Fruit fly (Drosophila melanogaster) whole organism, embryonic: Measurements from ENCODE around the gene CG34290.

Experiments
- Atf6 ChIP-seq: fragments of 200-800 bp; sonication (Bioruptor generic); IDR thresholded peaks from 2 replicates; pipeline ENCODE4 v1.3.6; 2022; ENCODE audit warnings: missing biosample characterization, missing genetic modification characterization
- Bgb ChIP-seq: fragments of 200-800 bp; sonication (Bioruptor generic); IDR thresholded peaks from 2 replicates; pipeline ENCODE4 v1.3.6; 2022; ENCODE audit warnings: missing biosample characterization, missing genetic modification characterization; ENCODE audit not compliant: partially characterized antibody
- CG10543 ChIP-seq: fragments of 200-800 bp; sonication (Bioruptor generic); optimal IDR thresholded peaks from 3 replicates; lab custom pipeline; 2017; ENCODE audit warnings: missing biosample characterization, mild to moderate bottlenecking, missing genetic modification characterization, moderate library complexity
- CG11723 ChIP-seq: fragments of 200-800 bp; sonication (Bioruptor generic); optimal IDR thresholded peaks from 2 replicates; lab custom pipeline; 2017; ENCODE audit warnings: missing biosample characterization, mild to moderate bottlenecking, missing genetic modification characterization
- CG12299 ChIP-seq: fragments of 200-800 bp; sonication (Bioruptor generic); optimal IDR thresholded peaks from 2 replicates; lab custom pipeline; 2018; ENCODE audit warnings: missing biosample characterization, mild to moderate bottlenecking, missing genetic modification characterization
- CG12659 ChIP-seq: fragments of 200-800 bp; sonication (Bioruptor generic); optimal IDR thresholded peaks from 3 replicates; lab custom pipeline; 2017; ENCODE audit warnings: mild to moderate bottlenecking, missing biosample characterization, missing genetic modification reagents, missing genetic modification characterization
- CG17328 ChIP-seq: fragments of 200-800 bp; sonication (Bioruptor generic); IDR thresholded peaks from 2 replicates; pipeline ENCODE4 v1.3.6; 2022; ENCODE audit warnings: missing biosample characterization, missing genetic modification characterization
- CG17802 ChIP-seq: fragments of 200-800 bp; sonication (Bioruptor generic); optimal IDR thresholded peaks from 2 replicates; lab custom pipeline; 2018; ENCODE audit warnings: missing biosample characterization, mild to moderate bottlenecking, missing genetic modification characterization, moderate library complexity
- CG17912 ChIP-seq: fragments of 200-800 bp; sonication (Bioruptor generic); optimal IDR thresholded peaks from 2 replicates; lab custom pipeline; 2018; ENCODE audit warnings: missing biosample characterization, mild to moderate bottlenecking, missing genetic modification characterization
- CG2199 ChIP-seq: fragments of 200-800 bp; sonication (Bioruptor generic); IDR thresholded peaks from 3 replicates; pipeline ENCODE4 v1.3.6; 2022; ENCODE audit warnings: missing biosample characterization, missing genetic modification characterization
- CG31388 ChIP-seq: fragments of 200-800 bp; sonication (Bioruptor generic); optimal IDR thresholded peaks from 2 replicates; lab custom pipeline; 2016; ENCODE audit warnings: missing biosample characterization, missing genetic modification characterization
- CG34422 ChIP-seq: fragments of 200-800 bp; sonication (Bioruptor generic); IDR thresholded peaks from 3 replicates; pipeline ENCODE4 v1.3.6; 2022; ENCODE audit warnings: missing biosample characterization, missing genetic modification characterization
- CG3847 ChIP-seq: fragments of 200-800 bp; sonication (Bioruptor generic); IDR thresholded peaks from 2 replicates; pipeline ENCODE4 v1.3.6; 2022; ENCODE audit warnings: missing biosample characterization, missing genetic modification characterization
- CG3995 ChIP-seq: fragments of 200-800 bp; sonication (Bioruptor generic); optimal IDR thresholded peaks from 3 replicates; lab custom pipeline; 2016; ENCODE audit warnings: missing biosample characterization, missing genetic modification characterization
- CG7271 ChIP-seq: fragments of 200-800 bp; sonication (Bioruptor generic); optimal IDR thresholded peaks from 2 replicates; lab custom pipeline; 2018; ENCODE audit warnings: missing biosample characterization, mild to moderate bottlenecking, missing genetic modification characterization, moderate library complexity
- CG8281 ChIP-seq: fragments of 200-800 bp; sonication (Bioruptor generic); optimal IDR thresholded peaks from 2 replicates; lab custom pipeline; 2018; ENCODE audit warnings: missing biosample characterization, mild to moderate bottlenecking, missing genetic modification characterization, moderate library complexity
- CG8944 ChIP-seq: fragments of 200-800 bp; sonication (Bioruptor generic); optimal IDR thresholded peaks from 3 replicates; lab custom pipeline; 2016; ENCODE audit warnings: missing biosample characterization, missing genetic modification characterization
- D19A ChIP-seq: fragments of 200-800 bp; optimal IDR thresholded peaks from 3 replicates; lab custom pipeline; 2019; ENCODE audit warnings: missing biosample characterization, mild to moderate bottlenecking, missing genetic modification characterization, moderate library complexity
- Dref ChIP-seq: fragments of 200-800 bp; sonication (Bioruptor generic); IDR thresholded peaks from 2 replicates; pipeline ENCODE4 v1.3.6; 2022; ENCODE audit warnings: missing biosample characterization, missing genetic modification characterization
- Drgx ChIP-seq: fragments of 200-800 bp; sonication (Bioruptor generic); IDR thresholded peaks from 2 replicates; pipeline ENCODE4 v1.3.6; 2022; ENCODE audit warnings: missing biosample characterization, missing genetic modification characterization
- E2f2 ChIP-seq: fragments of 200-800 bp; sonication (Bioruptor generic); IDR thresholded peaks from 2 replicates; pipeline ENCODE4 v1.3.6; 2022; ENCODE audit warnings: missing biosample characterization, missing genetic modification characterization
- Fer3 ChIP-seq: fragments of 200-800 bp; sonication (Bioruptor generic); optimal IDR thresholded peaks from 2 replicates; lab custom pipeline; 2018; ENCODE audit warnings: missing biosample characterization, mild to moderate bottlenecking, missing genetic modification characterization, moderate library complexity
- HHEX ChIP-seq: fragments of 200-800 bp; sonication (Bioruptor generic); optimal IDR thresholded peaks from 3 replicates; lab custom pipeline; 2017; ENCODE audit warnings: missing biosample characterization, mild to moderate bottlenecking, missing genetic modification characterization, missing genetic modification reagents
- HLHmδ ChIP-seq: fragments of 200-800 bp; sonication (Bioruptor generic); optimal IDR thresholded peaks from 2 replicates; lab custom pipeline; 2018; ENCODE audit warnings: missing biosample characterization, mild to moderate bottlenecking, missing genetic modification characterization, moderate library complexity
- Hmr ChIP-seq: fragments of 200-800 bp; sonication (Bioruptor generic); optimal IDR thresholded peaks from 3 replicates; lab custom pipeline; 2017; ENCODE audit warnings: mild to moderate bottlenecking, missing biosample characterization, missing genetic modification reagents, missing genetic modification characterization
- Jarid2 ChIP-seq: fragments of 200-800 bp; sonication (Bioruptor generic); optimal IDR thresholded peaks from 3 replicates; lab custom pipeline; 2017; ENCODE audit warnings: mild to moderate bottlenecking, missing biosample characterization, missing genetic modification reagents, missing genetic modification characterization
- MESR4 ChIP-seq: fragments of 200-800 bp; sonication (Bioruptor generic); optimal IDR thresholded peaks from 2 replicates; lab custom pipeline; 2018; ENCODE audit warnings: missing biosample characterization, mild to moderate bottlenecking, missing genetic modification characterization, moderate library complexity
- Max ChIP-seq: fragments of 200-800 bp; sonication (Bioruptor generic); optimal IDR thresholded peaks from 2 replicates; lab custom pipeline; 2016; ENCODE audit warnings: missing biosample characterization, mild to moderate bottlenecking, missing genetic modification characterization
- PHDP ChIP-seq: fragments of 200-800 bp; sonication (Bioruptor generic); optimal IDR thresholded peaks from 3 replicates; lab custom pipeline; 2018; ENCODE audit warnings: missing biosample characterization, mild to moderate bottlenecking, missing genetic modification characterization, moderate library complexity
- Sox100B ChIP-seq: fragments of 200-800 bp; sonication (Bioruptor generic); optimal IDR thresholded peaks from 3 replicates; lab custom pipeline; 2018; ENCODE audit warnings: missing biosample characterization, mild to moderate bottlenecking, missing genetic modification characterization
- Taf1 ChIP-seq: fragments of 200-800 bp; sonication (Bioruptor generic); IDR thresholded peaks from 2 replicates; pipeline ENCODE4 v1.3.6; 2022; ENCODE audit warnings: missing biosample characterization, missing genetic modification characterization
- bcd ChIP-seq: fragments of 200-800 bp; sonication (Bioruptor generic); optimal IDR thresholded peaks from 2 replicates; lab custom pipeline; 2017; ENCODE audit warnings: missing biosample characterization, mild to moderate bottlenecking, missing genetic modification characterization
- crp ChIP-seq, 2 experiments: fragments of 200-800 bp; sonication (Bioruptor generic); optimal IDR thresholded peaks; 2 replicates in 1 of 2; 3 replicates in 1 of 2; lab custom pipeline; 2017; ENCODE audit warnings: missing biosample characterization in 2 of 2, missing genetic modification characterization in 2 of 2, mild to moderate bottlenecking in 1 of 2, moderate library complexity in 1 of 2
- eve ChIP-seq, 2 experiments: fragments of >200 bp; optimal IDR thresholded peaks; 2 replicates each; lab custom pipeline; 2017; ENCODE audit warnings: missing biosample characterization in 2 of 2, missing genetic modification characterization in 2 of 2
- fd3F ChIP-seq: fragments of 200-800 bp; sonication (Bioruptor generic); optimal IDR thresholded peaks from 2 replicates; lab custom pipeline; 2018; ENCODE audit warnings: missing biosample characterization, mild to moderate bottlenecking, missing genetic modification characterization, moderate library complexity
- gcm ChIP-seq: fragments of 200-800 bp; sonication (Bioruptor generic); optimal IDR thresholded peaks from 2 replicates; lab custom pipeline; 2019; ENCODE audit warnings: missing biosample characterization, mild to moderate bottlenecking, missing genetic modification characterization, moderate library complexity
- grn ChIP-seq: fragments of 200-800 bp; sonication (Bioruptor generic); optimal IDR thresholded peaks from 3 replicates; lab custom pipeline; 2017; ENCODE audit warnings: missing biosample characterization, missing genetic modification characterization
- mirr ChIP-seq: fragments of 200-800 bp; sonication (Bioruptor generic); optimal IDR thresholded peaks from 3 replicates; lab custom pipeline; 2018; ENCODE audit warnings: missing biosample characterization, mild to moderate bottlenecking, missing genetic modification characterization
- nmo ChIP-seq: fragments of 200-800 bp; sonication (Bioruptor generic); optimal IDR thresholded peaks from 2 replicates; lab custom pipeline; 2018; ENCODE audit warnings: missing biosample characterization, mild to moderate bottlenecking, missing genetic modification characterization, moderate library complexity
- onecut ChIP-seq: fragments of 200-800 bp; sonication (Bioruptor generic); IDR thresholded peaks from 2 replicates; pipeline ENCODE4 v1.3.6; 2022; ENCODE audit warnings: missing biosample characterization, missing genetic modification characterization
- org-1 ChIP-seq: fragments of 200-800 bp; sonication (Bioruptor generic); optimal IDR thresholded peaks from 2 replicates; lab custom pipeline; 2017; ENCODE audit warnings: missing biosample characterization, missing genetic modification characterization
- repo ChIP-seq: fragments of 200-800 bp; sonication (Bioruptor generic); optimal IDR thresholded peaks from 2 replicates; lab custom pipeline; 2016; ENCODE audit warnings: missing biosample characterization, missing genetic modification characterization
- rib ChIP-seq: fragments of 200-800 bp; sonication (Bioruptor generic); IDR thresholded peaks from 2 replicates; pipeline ENCODE4 v1.3.6; 2022; ENCODE audit warnings: missing biosample characterization, missing genetic modification characterization
- sd ChIP-seq: fragments of 200-800 bp; sonication (Bioruptor generic); optimal IDR thresholded peaks from 3 replicates; lab custom pipeline; 2018; ENCODE audit warnings: missing biosample characterization, mild to moderate bottlenecking, missing genetic modification characterization, moderate library complexity
- sens ChIP-seq: fragments of 200-800 bp; sonication (Bioruptor generic); peaks from one replicate; lab custom pipeline; 2016; ENCODE audit warnings: missing biosample characterization, missing genetic modification characterization
- shn ChIP-seq: fragments of 200-800 bp; sonication (Bioruptor generic); optimal IDR thresholded peaks from 3 replicates; lab custom pipeline; 2016; ENCODE audit warnings: missing biosample characterization, missing genetic modification characterization
- tin ChIP-seq: fragments of 200-800 bp; sonication (Bioruptor generic); optimal IDR thresholded peaks from 3 replicates; lab custom pipeline; 2016; ENCODE audit warnings: missing biosample characterization, missing genetic modification characterization
- tna ChIP-seq: fragments of 200-800 bp; sonication (Bioruptor generic); IDR thresholded peaks from 2 replicates; pipeline ENCODE4 v1.3.6; 2022; ENCODE audit warnings: missing biosample characterization, missing genetic modification characterization; ENCODE audit not compliant: partially characterized antibody
- wek ChIP-seq: fragments of 200-800 bp; sonication (Bioruptor generic); optimal IDR thresholded peaks from 3 replicates; lab custom pipeline; 2018; ENCODE audit warnings: missing biosample characterization, mild to moderate bottlenecking, missing genetic modification characterization, moderate library complexity
- zen2 ChIP-seq: fragments of 200-800 bp; sonication (Bioruptor generic); IDR thresholded peaks from 3 replicates; pipeline ENCODE4 v1.3.6; 2022; ENCODE audit warnings: missing biosample characterization, missing genetic modification characterization; ENCODE audit not compliant: partially characterized antibody

The CG34290 gene

DNA sequence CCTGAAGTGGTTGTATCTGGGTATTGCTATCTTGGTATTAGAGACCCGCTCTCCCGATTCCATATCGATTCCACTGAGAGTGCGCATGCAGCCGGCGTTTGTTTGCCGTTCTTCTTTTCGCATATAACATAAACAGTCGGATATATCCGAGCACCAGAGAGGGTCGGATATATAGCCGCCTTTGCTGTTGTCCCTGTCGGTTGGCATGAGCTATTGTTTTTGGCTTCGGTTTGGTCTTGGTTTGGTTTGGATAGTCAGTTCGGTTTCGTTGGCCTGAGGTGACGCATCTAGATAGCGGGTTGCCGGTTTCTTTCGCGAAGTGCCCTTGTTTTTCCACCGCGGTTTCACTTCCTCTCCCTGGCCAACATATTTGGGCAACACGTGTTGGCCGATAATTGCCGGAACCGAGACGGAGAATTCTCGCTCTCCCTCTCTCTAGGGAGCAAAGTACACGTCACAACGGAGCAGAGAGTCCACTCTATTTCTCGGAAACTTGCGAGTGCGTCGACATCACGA is 16.8 kb downstream of the CG34290 start, which contains the start of gene Orct2 (continued):
- TF ChIP-seq HHEX (GFP tag; lab: Kevin White, UChicago) (peak; percentile 25), sd (tag; lab: Kevin White, UChicago) (peak; percentile 66), CG34422 (GFP tag; lab: Robert Waterston, UW) (peak; percentile 77; the same call in 1 of the 3 replicates), CG8281 (tag; lab: Kevin White, UChicago) (no peak), sens (GFP tag; lab: Kevin White, UChicago) (no peak), Dref (no peak), onecut (peak; percentile 77), shn (GFP tag; lab: Kevin White, UChicago) (peak; percentile 2), Drgx (GFP tag; lab: Robert Waterston, UW) (peak; percentile 35; the same call in 1 of the 2 replicates), D19A (tag; lab: Kevin White, UChicago) (peak; percentile 14), CG3847 (GFP tag; lab: Robert Waterston, UW) (no peak), Bgb (peak; percentile 50; the same call in 1 of the 2 replicates), org-1 (GFP tag; lab: Kevin White, UChicago) (peak; percentile 34), mirr (GFP tag; lab: Kevin White, UChicago) (peak; percentile 82), repo (GFP tag; lab: Kevin White, UChicago) (peak; percentile 6), MESR4 (GFP tag; lab: Kevin White, UChicago) (no peak), zen2 (GFP tag; lab: Robert Waterston, UW) (peak; percentile 31; the same call in 1 of the 3 replicates), Fer3 (tag; lab: Kevin White, UChicago) (peak; percentile 7), grn (GFP tag; lab: Kevin White, UChicago) (peak; percentile 36), nmo (GFP tag; lab: Kevin White, UChicago) (no peak), wek (GFP tag; lab: Kevin White, UChicago) (no peak), CG12659 (GFP tag; lab: Kevin White, UChicago) (peak; percentile 1), CG10543 (peak; percentile 88), fd3F (no peak), eve (GFP tag; optimal IDR thresholded peaks at IDR 0.05; lab: Kevin White, UChicago) (no peak), CG17912 (no peak), Taf1 (no peak), bcd (GFP tag; lab: Kevin White, UChicago) (no peak), CG12299 (tag; lab: Kevin White, UChicago) (no peak), tin (GFP tag; lab: Kevin White, UChicago) (no peak), PHDP (tag; lab: Kevin White, UChicago) (no peak), CG31388 (no peak), CG8944 (GFP tag; lab: Kevin White, UChicago) (no peak), gcm (GFP tag; lab: Kevin White, UChicago) (no peak), E2f2 (peak; percentile 11; the same call in 1 of the 2 replicates), crp (GFP tag; optimal IDR thresholded peaks at IDR 0.05; lab: Kevin White, UChicago) (no peak), Hmr (GFP tag; lab: Kevin White, UChicago) (peak; percentile 53), Jarid2 (GFP tag; lab: Kevin White, UChicago) (peak; percentile 84), CG17328 (no peak), CG11723 (GFP tag; lab: Kevin White, UChicago) (no peak), CG17802 (tag; lab: Kevin White, UChicago) (no peak), tna (no peak), Atf6 (GFP tag; lab: Robert Waterston, UW) (0 out of 2 replicates have a peak, but pooled peaks have one; percentile 21), Sox100B (GFP tag; lab: Kevin White, UChicago) (no peak), CG3995 (GFP tag; lab: Kevin White, UChicago) (no peak), Max (peak; percentile 56), rib (GFP tag; lab: Robert Waterston, UW) (peak; percentile 76), CG7271 (tag; lab: Kevin White, UChicago) (no peak), HLHmδ (GFP tag; lab: Kevin White, UChicago) (no peak), CG2199 (GFP tag; lab: Robert Waterston, UW) (0 out of 3 replicates have a peak, but pooled peaks have one; percentile 37)
